Worm (Caenorhabditis elegans) whole organism, L1 larva: ENCODE measurements around the gene C03H12.1.

Experiments
- C16A3.4 ChIP-seq: fragments of 150-350 bp; optimal IDR thresholded peaks from 2 replicates; lab custom pipeline; 2014; ENCODE audit warnings: missing biosample characterization, missing genetic modification characterization
- C34B4.2 ChIP-seq: sonication (generic microtip); optimal IDR thresholded peaks from 2 replicates; lab custom pipeline; 2017; ENCODE audit warnings: mild to moderate bottlenecking, missing genetic modification characterization, missing compliant biosample characterization
- F16B12.6 ChIP-seq: fragments of 150-350 bp; optimal IDR thresholded peaks from 2 replicates; lab custom pipeline; 2014; ENCODE audit warnings: missing biosample characterization, missing genetic modification characterization
- Y116A8C.19 ChIP-seq: sonication (generic microtip); optimal IDR thresholded peaks from 2 replicates; lab custom pipeline; 2016; ENCODE audit warnings: missing compliant biosample characterization, missing genetic modification characterization, borderline replicate concordance
- aha-1 ChIP-seq: fragments of 150-350 bp; optimal IDR thresholded peaks from 2 replicates; lab custom pipeline; 2014; ENCODE audit warnings: missing biosample characterization, missing genetic modification characterization
- alr-1 ChIP-seq: fragments of 200-800 bp; sonication (Bioruptor generic); optimal IDR thresholded peaks from 2 replicates; lab custom pipeline; 2018; ENCODE audit warnings: borderline replicate concordance, mild to moderate bottlenecking, missing genetic modification characterization, missing compliant biosample characterization
- ceh-63 ChIP-seq: fragments of 200-800 bp; sonication (Bioruptor generic); optimal IDR thresholded peaks from 2 replicates; lab custom pipeline; 2018; ENCODE audit warnings: mild to moderate bottlenecking, missing genetic modification characterization, missing compliant biosample characterization
- ceh-82 ChIP-seq, 3 experiments: fragments of 150-350 bp in 1 of 3; sonication (generic microtip) in 2 of 3; optimal IDR thresholded peaks; 2 replicates each; lab custom pipeline; 2014 to 2017; ENCODE audit warnings: missing biosample characterization in 3 of 3, missing genetic modification characterization in 3 of 3
- ceh-90 ChIP-seq: sonication (generic microtip); optimal IDR thresholded peaks from 2 replicates; lab custom pipeline; 2016; ENCODE audit warnings: missing genetic modification characterization, missing compliant biosample characterization
- dsc-1 ChIP-seq: sonication (generic microtip); optimal IDR thresholded peaks from 2 replicates; lab custom pipeline; 2016; ENCODE audit warnings: mild to moderate bottlenecking, missing genetic modification characterization, missing compliant biosample characterization
- efl-3 ChIP-seq: fragments of 200-800 bp; sonication (Bioruptor generic); optimal IDR thresholded peaks from 2 replicates; lab custom pipeline; 2018; ENCODE audit warnings: mild to moderate bottlenecking, missing genetic modification characterization, missing compliant biosample characterization
- elt-3 ChIP-seq, 6 experiments: fragments of 150-350 bp in 1 of 6; sonication (generic microtip); optimal IDR thresholded peaks; 2 replicates each; lab custom pipeline; 2017 to 2018; ENCODE audit warnings: missing biosample characterization in 6 of 6, missing genetic modification characterization in 6 of 6, inconsistent platforms in 1 of 6
- ets-5 ChIP-seq: fragments of 200-800 bp; sonication (Bioruptor generic); IDR thresholded peaks from 2 replicates; pipeline ENCODE4 v1.3.6; 2022; ENCODE audit warnings: missing genetic modification characterization, missing compliant biosample characterization
- fkh-8 ChIP-seq: sonication (generic microtip); optimal IDR thresholded peaks from 2 replicates; lab custom pipeline; 2016; ENCODE audit warnings: mild to moderate bottlenecking, missing genetic modification characterization, missing compliant biosample characterization
- hlh-4 ChIP-seq: sonication (generic microtip); optimal IDR thresholded peaks from 2 replicates; lab custom pipeline; 2016; ENCODE audit warnings: mild to moderate bottlenecking, missing genetic modification characterization, missing compliant biosample characterization
- irx-1 ChIP-seq: sonication (generic microtip); optimal IDR thresholded peaks from 2 replicates; lab custom pipeline; 2016; ENCODE audit warnings: missing genetic modification characterization, missing compliant biosample characterization
- lin-13 ChIP-seq: fragments of 150-350 bp; optimal IDR thresholded peaks from 2 replicates; lab custom pipeline; 2014; ENCODE audit warnings: missing biosample characterization, missing genetic modification reagents, missing genetic modification characterization
- lin-35 ChIP-seq, 2 experiments: fragments of 150-350 bp; optimal IDR thresholded peaks; 2 replicates each; lab custom pipeline; 2014; ENCODE audit warnings: missing biosample characterization in 2 of 2, missing genetic modification characterization in 2 of 2, missing genetic modification reagents in 2 of 2
- lsy-2 ChIP-seq, 2 experiments: fragments of 150-350 bp; optimal IDR thresholded peaks; 2 replicates each; lab custom pipeline; 2014; ENCODE audit warnings: missing biosample characterization in 2 of 2, missing genetic modification characterization in 2 of 2
- mep-1 ChIP-seq: fragments of 150-350 bp; optimal IDR thresholded peaks from 2 replicates; lab custom pipeline; 2014; ENCODE audit warnings: missing biosample characterization, missing genetic modification characterization
- nhr-71 ChIP-seq: sonication (generic microtip); optimal IDR thresholded peaks from 2 replicates; lab custom pipeline; 2016; ENCODE audit warnings: mild to moderate bottlenecking, missing genetic modification characterization, moderate library complexity, missing compliant biosample characterization
- nhr-77 ChIP-seq: fragments of 150-350 bp; optimal IDR thresholded peaks from 2 replicates; lab custom pipeline; 2014; ENCODE audit warnings: missing biosample characterization, missing genetic modification characterization
- nhr-84 ChIP-seq: sonication (generic microtip); optimal IDR thresholded peaks from 2 replicates; lab custom pipeline; 2017; ENCODE audit warnings: missing biosample characterization, missing genetic modification characterization
- nhr-85 ChIP-seq: sonication (generic microtip); peaks from one replicate; lab custom pipeline; 2016; ENCODE audit warnings: missing genetic modification characterization, inconsistent platforms, missing compliant biosample characterization
- nhr-90 ChIP-seq: sonication (generic microtip); optimal IDR thresholded peaks from 2 replicates; lab custom pipeline; 2016; ENCODE audit warnings: mild to moderate bottlenecking, missing genetic modification characterization, missing compliant biosample characterization; ENCODE audit not compliant: poor library complexity
- pag-3 ChIP-seq: sonication (generic microtip); optimal IDR thresholded peaks from 2 replicates; lab custom pipeline; 2017; ENCODE audit warnings: missing genetic modification characterization, mild to moderate bottlenecking, missing compliant biosample characterization, antibody characterized with exemption, borderline replicate concordance; ENCODE audit not compliant: insufficient read depth
- pax-3 ChIP-seq: fragments of 200-800 bp; sonication (Bioruptor generic); optimal IDR thresholded peaks from 2 replicates; lab custom pipeline; 2018; ENCODE audit warnings: mild to moderate bottlenecking, missing genetic modification characterization, moderate library complexity, missing compliant biosample characterization
- pqm-1 ChIP-seq: sonication (generic microtip); optimal IDR thresholded peaks from 3 replicates; lab custom pipeline; 2017; ENCODE audit warnings: missing biosample characterization, missing genetic modification characterization
- skn-1 ChIP-seq: fragments of 150-350 bp; optimal IDR thresholded peaks from 2 replicates; lab custom pipeline; 2014; ENCODE audit warnings: missing biosample characterization, missing genetic modification characterization
- snpc-4 ChIP-seq: fragments of 150-350 bp; optimal IDR thresholded peaks from 2 replicates; lab custom pipeline; 2014; ENCODE audit warnings: missing biosample characterization, missing genetic modification characterization
- snu-23 ChIP-seq: sonication (generic microtip); optimal IDR thresholded peaks from 2 replicates; lab custom pipeline; 2016; ENCODE audit warnings: missing genetic modification characterization, missing compliant biosample characterization
- sox-4 ChIP-seq: sonication (generic microtip); optimal IDR thresholded peaks from 2 replicates; lab custom pipeline; 2016; ENCODE audit warnings: missing genetic modification characterization, missing compliant biosample characterization
- unc-130 ChIP-seq: fragments of 150-350 bp; optimal IDR thresholded peaks from 2 replicates; lab custom pipeline; 2017; ENCODE audit warnings: missing biosample characterization, missing genetic modification characterization, inconsistent platforms
- unc-30 ChIP-seq: sonication (generic microtip); optimal IDR thresholded peaks from 2 replicates; lab custom pipeline; 2017; ENCODE audit warnings: missing biosample characterization, missing genetic modification characterization
- unc-62 ChIP-seq: fragments of 150-350 bp; optimal IDR thresholded peaks from 2 replicates; lab custom pipeline; 2014; ENCODE audit warnings: missing biosample characterization, missing genetic modification reagents, missing genetic modification characterization
- unc-86 ChIP-seq: sonication (generic microtip); optimal IDR thresholded peaks from 2 replicates; lab custom pipeline; 2016; ENCODE audit warnings: missing genetic modification characterization, missing compliant biosample characterization
- unc-98 ChIP-seq: fragments of 200-800 bp; sonication (Bioruptor generic); IDR thresholded peaks from 2 replicates; pipeline ENCODE4 v1.3.6; 2022; ENCODE audit warnings: missing genetic modification characterization, missing compliant biosample characterization
- vab-15 ChIP-seq: sonication (generic microtip); optimal IDR thresholded peaks from 2 replicates; lab custom pipeline; 2017; ENCODE audit warnings: missing genotype, mild to moderate bottlenecking, missing genetic modification characterization, missing compliant biosample characterization
- xbp-1 ChIP-seq: sonication (generic microtip); optimal IDR thresholded peaks from 2 replicates; lab custom pipeline; 2016; ENCODE audit warnings: missing genetic modification characterization, missing compliant biosample characterization
- zag-1 ChIP-seq: fragments of 150-350 bp; optimal IDR thresholded peaks from 2 replicates; lab custom pipeline; 2014; ENCODE audit warnings: missing biosample characterization, missing genetic modification characterization
- zip-4 ChIP-seq: fragments of 200-800 bp; sonication (Bioruptor generic); optimal IDR thresholded peaks from 2 replicates; lab custom pipeline; 2018; ENCODE audit warnings: mild to moderate bottlenecking, missing genetic modification characterization, moderate library complexity, missing compliant biosample characterization
- ztf-11 ChIP-seq, 2 experiments: sonication (generic microtip); optimal IDR thresholded peaks; 2 replicates each; lab custom pipeline; 2016 to 2017; ENCODE audit warnings: missing genetic modification characterization in 2 of 2, missing biosample characterization in 1 of 2, missing compliant biosample characterization in 1 of 2
- ztf-4 ChIP-seq: fragments of 150-350 bp; optimal IDR thresholded peaks from 2 replicates; lab custom pipeline; 2014; ENCODE audit warnings: missing biosample characterization, missing genetic modification characterization

The C03H12.1 gene

ce11 chrX:15724994-15725393 is 35.7 kb downstream of the C03H12.1 start (continued):
- no peak for TF ChIP-seq pqm-1
- peak; percentile 78 for TF ChIP-seq nhr-71 (tag; lab: Kevin White, UChicago)
- peak; percentile 6 for TF ChIP-seq nhr-77 (tag; lab: Kevin White, UChicago)
- no peak for TF ChIP-seq aha-1 (tag; lab: Kevin White, UChicago)
- TF ChIP-seq nhr-90 (tag; lab: Kevin White, UChicago), result peak; percentile 68
- TF ChIP-seq xbp-1, result peak; percentile 62
- TF ChIP-seq sox-4, result no peak
- peak; percentile 45 for TF ChIP-seq irx-1 (tag; lab: Kevin White, UChicago)
- no peak for TF ChIP-seq pax-3 (tag; lab: Kevin White, UChicago)
- no peak for TF ChIP-seq zip-4 (GFP tag; lab: Kevin White, UChicago)
- peak; percentile 87 for TF ChIP-seq nhr-85 (tag; lab: Kevin White, UChicago)
- peak; percentile 75 for TF ChIP-seq unc-130 (tag; lab: Kevin White, UChicago)
- TF ChIP-seq skn-1 (tag; lab: Kevin White, UChicago), result peak; percentile 24
- no peak for TF ChIP-seq ztf-4 (tag; lab: Kevin White, UChicago)
- no peak for TF ChIP-seq C34B4.2 (tag; lab: Kevin White, UChicago)
- no peak for TF ChIP-seq ceh-63
- TF ChIP-seq F16B12.6 (tag; lab: Kevin White, UChicago), result peak; percentile 93
- TF ChIP-seq lsy-2 (tag; optimal IDR thresholded peaks at IDR 0.05; lab: Kevin White, UChicago), result peak; percentile 64 to 74
- no peak for TF ChIP-seq ceh-90 (tag; lab: Kevin White, UChicago)
- no peak for TF ChIP-seq ets-5 (GFP tag; lab: Robert Waterston, UW)
- no peak for TF ChIP-seq Y116A8C.19 (tag; lab: Kevin White, UChicago)
- TF ChIP-seq alr-1 (tag; lab: Kevin White, UChicago), result no peak
- TF ChIP-seq vab-15 (tag; lab: Kevin White, UChicago), result no peak
- peak in 1 of 6 experiments; percentile 50 for TF ChIP-seq elt-3 (tag; optimal IDR thresholded peaks at IDR 0.05; lab: Kevin White, UChicago)
- no peak for TF ChIP-seq nhr-84 (tag; lab: Kevin White, UChicago)
- TF ChIP-seq mep-1, result peak; percentile 89
- TF ChIP-seq zag-1 (tag; lab: Kevin White, UChicago), result no peak
- peak; percentile 33 to 69 (median 57) for TF ChIP-seq ceh-82 (tag; optimal IDR thresholded peaks at IDR 0.05; lab: Kevin White, UChicago)
- peak; percentile 67 for TF ChIP-seq lin-13 (GFP tag; lab: Kevin White, UChicago)
- TF ChIP-seq pag-3 (tag; lab: Kevin White, UChicago), result peak; percentile 93
- peak; percentile 69 for TF ChIP-seq C16A3.4
- no peak for TF ChIP-seq fkh-8 (tag; lab: Kevin White, UChicago)
- TF ChIP-seq unc-30 (tag; lab: Kevin White, UChicago), result no peak
- no peak for TF ChIP-seq efl-3 (GFP tag; lab: Kevin White, UChicago)
- TF ChIP-seq unc-62 (GFP tag; lab: Kevin White, UChicago), result no peak
- peak; percentile 38 for TF ChIP-seq dsc-1 (tag; lab: Kevin White, UChicago)
- peak; percentile 62 for TF ChIP-seq snpc-4
- peak; percentile 65 for TF ChIP-seq unc-86
- no peak for TF ChIP-seq hlh-4 (tag; lab: Kevin White, UChicago)
- peak; percentile 83 for TF ChIP-seq snu-23 (GFP tag; lab: Kevin White, UChicago)
- TF ChIP-seq lin-35 (GFP tag; optimal IDR thresholded peaks at IDR 0.05; lab: Kevin White, UChicago), result peak; percentile 56 to 86
- no peak for TF ChIP-seq unc-98 (GFP tag; lab: Robert Waterston, UW)
- TF ChIP-seq ztf-11 (tag; optimal IDR thresholded peaks at IDR 0.05; lab: Kevin White, UChicago), result peak in 1 of 2 experiments; percentile 11
- TF ChIP-seq, all 84 proteins: peak for 38
